Worm (Caenorhabditis elegans) whole organism, mixed stage, embryonic: ENCODE measurements around the gene plx-2.

Experiments used
- blmp-1 ChIP-seq: fragments of 150-350 bp; optimal IDR thresholded peaks from 2 replicates; lab custom pipeline; 2014; ENCODE audit warnings: missing biosample characterization, missing genetic modification characterization
- ces-1 ChIP-seq: fragments of 150-350 bp; optimal IDR thresholded peaks from 2 replicates; lab custom pipeline; 2014; ENCODE audit warnings: missing biosample characterization, missing genetic modification reagents, missing genetic modification characterization
- elt-3 ChIP-seq: fragments of 150-350 bp; optimal IDR thresholded peaks from 2 replicates; lab custom pipeline; 2014; ENCODE audit warnings: missing biosample characterization, missing genetic modification characterization
- hlh-1 ChIP-seq: fragments of 150-350 bp; optimal IDR thresholded peaks from 2 replicates; lab custom pipeline; 2014; ENCODE audit warnings: missing biosample characterization, missing genetic modification reagents, missing genetic modification characterization
- lin-13 ChIP-seq: fragments of 150-350 bp; optimal IDR thresholded peaks from 2 replicates; lab custom pipeline; 2014; ENCODE audit warnings: missing biosample characterization, missing genetic modification characterization
- nhr-12 ChIP-seq: fragments of 150-350 bp; optimal IDR thresholded peaks from 2 replicates; lab custom pipeline; 2014; ENCODE audit warnings: missing biosample characterization, missing genetic modification characterization
- nhr-76 ChIP-seq: sonication (generic microtip); optimal IDR thresholded peaks from 2 replicates; lab custom pipeline; 2017; ENCODE audit warnings: missing biosample characterization, missing genetic modification characterization
- pha-4 ChIP-seq: fragments of 150-350 bp; optimal IDR thresholded peaks from 2 replicates; lab custom pipeline; 2018; ENCODE audit warnings: missing biosample characterization, missing genetic modification reagents, missing genetic modification characterization
- unc-39 ChIP-seq: fragments of 150-350 bp; optimal IDR thresholded peaks from 2 replicates; lab custom pipeline; 2014; ENCODE audit warnings: missing biosample characterization, missing genetic modification characterization
- unc-62 ChIP-seq: fragments of 150-350 bp; optimal IDR thresholded peaks from 2 replicates; lab custom pipeline; 2014; ENCODE audit warnings: missing biosample characterization, missing genetic modification reagents, missing genetic modification characterization

- no peak for TF ChIP-seq unc-62 (GFP tag; lab: Kevin White, UChicago)
- no peak for TF ChIP-seq hlh-1 (tag; lab: Kevin White, UChicago)
- no peak for TF ChIP-seq lin-13
- no peak for TF ChIP-seq elt-3 (tag; lab: Kevin White, UChicago)
- TF ChIP-seq nhr-76 (tag; lab: Kevin White, UChicago): no peak
- no peak for TF ChIP-seq ces-1 (GFP tag; lab: Kevin White, UChicago)
- no peak for TF ChIP-seq unc-39 (tag; lab: Kevin White, UChicago)
- TF ChIP-seq nhr-12 (tag; lab: Kevin White, UChicago): no peak
- TF ChIP-seq pha-4: no peak
- TF ChIP-seq blmp-1 (tag; lab: Kevin White, UChicago): no peak
These were observed 4.1 kb upstream of the plx-2 start for ce11 chrII:14428834-14429233.
